ENCODE assay signal across 1 fruit fly cellular context in the genomic region with DNA sequence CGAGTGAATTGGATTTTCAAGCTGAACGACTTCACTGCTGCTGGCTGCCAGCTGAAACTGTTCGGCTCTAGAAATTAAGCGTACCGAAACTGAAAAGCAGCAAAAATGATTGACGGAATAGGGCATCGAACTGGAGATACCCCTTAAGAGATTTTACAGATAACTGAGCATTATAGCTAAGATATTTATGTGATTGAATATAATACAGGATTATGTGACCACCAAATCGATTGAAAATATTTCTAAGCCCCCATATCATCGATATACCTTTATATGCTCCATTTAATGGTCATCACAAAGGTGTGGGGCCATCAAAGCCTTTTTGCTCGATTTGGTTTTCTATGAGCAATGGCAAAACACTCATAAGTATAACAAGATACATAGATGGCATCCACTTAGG.
A peak's percentile ranks its signal among the peaks of the same experiment; 100 is the strongest.
TF ChIP-seq lines count a peak whose summit lies in the region.

No protein-coding gene starts in this region.

TF ChIP-seq in whole organism, embryonic, 481 proteins besides CTCF, POLR2A, EP300 and RAD21 (continued from another document and continues in another):
- TF ChIP-seq Abd-B (GFP tag; optimal IDR thresholded peaks at IDR 0.05; lab: Kevin White, UChicago) (no peak), CG12744 (GFP tag; optimal IDR thresholded peaks at IDR 0.05; lab: Kevin White, UChicago) (no peak), Nf-YB (GFP tag; optimal IDR thresholded peaks at IDR 0.05; lab: Kevin White, UChicago) (no peak), CG4424 (GFP tag; optimal IDR thresholded peaks at IDR 0.05; lab: Kevin White, UChicago) (no peak), ci (GFP tag; IDR thresholded peaks at IDR 0.05; lab: Robert Waterston, UW) (peak; percentile 77), CG34224 (GFP tag; IDR thresholded peaks at IDR 0.05; lab: Robert Waterston, UW; ENCODE audit: partially characterized antibody) (no peak), Hmx (GFP tag; optimal IDR thresholded peaks at IDR 0.05; lab: Kevin White, UChicago) (no peak), NFAT (GFP tag; IDR thresholded peaks at IDR 0.05; lab: Robert Waterston, UW) (peak; percentile 52; the same call in 1 of the 2 replicates), sima (GFP tag; optimal IDR thresholded peaks at IDR 0.05; lab: Kevin White, UChicago) (no peak), CG2712 (tag; optimal IDR thresholded peaks at IDR 0.05; lab: Kevin White, UChicago) (no peak), al (GFP tag; IDR thresholded peaks at IDR 0.05; lab: Robert Waterston, UW) (peak; percentile 35; the same call in 1 of the 2 replicates), CG7745 (tag; optimal IDR thresholded peaks at IDR 0.05; lab: Kevin White, UChicago) (no peak), CG30403 (GFP tag; optimal IDR thresholded peaks at IDR 0.05; lab: Kevin White, UChicago) (peak; percentile 44), dm (GFP tag; optimal IDR thresholded peaks at IDR 0.05; lab: Kevin White, UChicago) (peak; percentile 33), Kr (GFP tag; optimal IDR thresholded peaks at IDR 0.05; lab: Kevin White, UChicago) (no peak), az2 (GFP tag; optimal IDR thresholded peaks at IDR 0.05; lab: Kevin White, UChicago) (no peak), CG18599 (GFP tag; optimal IDR thresholded peaks at IDR 0.05; lab: Kevin White, UChicago) (peak; percentile 57), CG8924 (tag; optimal IDR thresholded peaks at IDR 0.05; lab: Kevin White, UChicago) (no peak), CG1602 (GFP tag; optimal IDR thresholded peaks at IDR 0.05; lab: Kevin White, UChicago) (peak; percentile 23), Dbx (GFP tag; IDR thresholded peaks at IDR 0.05; lab: Robert Waterston, UW) (peak; percentile 51; the same call in 2 of the 3 replicates), pita (GFP tag; optimal IDR thresholded peaks at IDR 0.05; lab: Kevin White, UChicago) (no peak), CG1832 (GFP tag; optimal IDR thresholded peaks at IDR 0.05; lab: Kevin White, UChicago) (no peak), shn (GFP tag; optimal IDR thresholded peaks at IDR 0.05; lab: Kevin White, UChicago) (no peak), CG4360 (GFP tag; IDR thresholded peaks at IDR 0.05; lab: Robert Waterston, UW) (no peak), gcm2 (GFP tag; optimal IDR thresholded peaks at IDR 0.05; lab: Kevin White, UChicago) (no peak), Ets65A (GFP tag; lab: Kevin White, UChicago) (peak; percentile 85), br (optimal IDR thresholded peaks at IDR 0.05; lab: Kevin White, UChicago) (no peak), CG3838 (GFP tag; optimal IDR thresholded peaks at IDR 0.05; lab: Kevin White, UChicago) (no peak), jumu (GFP tag; optimal IDR thresholded peaks at IDR 0.05; lab: Kevin White, UChicago) (peak; percentile 25), Doc3 (GFP tag; IDR thresholded peaks at IDR 0.05; lab: Robert Waterston, UW; ENCODE audit: partially characterized antibody) (no peak), stwl (tag; optimal IDR thresholded peaks at IDR 0.05; lab: Kevin White, UChicago) (no peak), CG11696 (GFP tag; IDR thresholded peaks at IDR 0.05; lab: Robert Waterston, UW) (0 out of 2 replicates have a peak, but pooled peaks have one; percentile 9), phol (tag; optimal IDR thresholded peaks at IDR 0.05; lab: Kevin White, UChicago) (no peak), CG2199 (GFP tag; IDR thresholded peaks at IDR 0.05; lab: Robert Waterston, UW) (no peak), MBD-R2 (GFP tag; IDR thresholded peaks at IDR 0.05; lab: Robert Waterston, UW) (peak; percentile 25; the same call in 1 of the 2 replicates), CG17385 (GFP tag; optimal IDR thresholded peaks at IDR 0.05; lab: Kevin White, UChicago) (no peak), pan (optimal IDR thresholded peaks at IDR 0.05; lab: Kevin White, UChicago) (no peak), pan (GFP tag; optimal IDR thresholded peaks at IDR 0.05 in 1 of 2, IDR thresholded peaks at IDR 0.05 in 1 of 2) (peak in 1 of 2 experiments; percentile 80), ab (GFP tag; optimal IDR thresholded peaks at IDR 0.05; lab: Kevin White, UChicago) (no peak), gce (GFP tag; IDR thresholded peaks at IDR 0.05; lab: Robert Waterston, UW) (no peak), oc (tag; optimal IDR thresholded peaks at IDR 0.05; lab: Kevin White, UChicago) (no peak), CG9437 (GFP tag; optimal IDR thresholded peaks at IDR 0.05; lab: Kevin White, UChicago) (no peak), CG12155 (GFP tag; optimal IDR thresholded peaks at IDR 0.05; lab: Kevin White, UChicago) (no peak), ewg (GFP tag; optimal IDR thresholded peaks at IDR 0.05; lab: Kevin White, UChicago) (no peak), CG33213 (GFP tag; optimal IDR thresholded peaks at IDR 0.05; lab: Kevin White, UChicago) (no peak), CG14441 (GFP tag; IDR thresholded peaks at IDR 0.05; lab: Robert Waterston, UW) (peak; percentile 68), ftz-f1 (GFP tag; optimal IDR thresholded peaks at IDR 0.05; lab: Kevin White, UChicago) (no peak), ssp (GFP tag; IDR thresholded peaks at IDR 0.05; lab: Robert Waterston, UW) (no peak), Dad (GFP tag; optimal IDR thresholded peaks at IDR 0.05; lab: Kevin White, UChicago) (peak; percentile 23), CG18476 (GFP tag; optimal IDR thresholded peaks at IDR 0.05; lab: Kevin White, UChicago) (peak; percentile 3), CG32772 (GFP tag; IDR thresholded peaks at IDR 0.05; lab: Robert Waterston, UW) (peak; percentile 37; the same call in 1 of the 2 replicates), CG1792 (GFP tag; optimal IDR thresholded peaks at IDR 0.05; lab: Kevin White, UChicago) (no peak), CG15479 (GFP tag; optimal IDR thresholded peaks at IDR 0.05; lab: Kevin White, UChicago) (no peak), Gug (GFP tag; IDR thresholded peaks at IDR 0.05; lab: Robert Waterston, UW) (0 out of 4 replicates have a peak, but pooled peaks have one; percentile 2), CG2202 (tag; optimal IDR thresholded peaks at IDR 0.05; lab: Kevin White, UChicago) (no peak), CG10565 (GFP tag; optimal IDR thresholded peaks at IDR 0.05; lab: Kevin White, UChicago) (no peak), CG5180 (GFP tag; optimal IDR thresholded peaks at IDR 0.05; lab: Kevin White, UChicago) (no peak), Myb (GFP tag; optimal IDR thresholded peaks at IDR 0.05; lab: Kevin White, UChicago) (no peak), B-H1 (GFP tag; IDR thresholded peaks at IDR 0.05; lab: Robert Waterston, UW) (peak; percentile 47; the same call in 2 of the 3 replicates), klu (GFP tag; IDR thresholded peaks at IDR 0.05; lab: Robert Waterston, UW) (no peak), CG10321 (GFP tag; IDR thresholded peaks at IDR 0.05; lab: Robert Waterston, UW) (no peak), CG7357 (GFP tag; IDR thresholded peaks at IDR 0.05; lab: Robert Waterston, UW) (0 out of 3 replicates have a peak, but pooled peaks have one; percentile 44), so (GFP tag; IDR thresholded peaks at IDR 0.05; lab: Robert Waterston, UW) (peak; percentile 37; the same call in 1 of the 3 replicates), CG11456 (GFP tag; IDR thresholded peaks at IDR 0.05; lab: Robert Waterston, UW) (peak; percentile 70; the same call in 1 of the 3 replicates), nom (GFP tag; optimal IDR thresholded peaks at IDR 0.05; lab: Kevin White, UChicago) (no peak), pho (GFP tag; optimal IDR thresholded peaks at IDR 0.05; lab: Kevin White, UChicago) (peak; percentile 39), CG3163 (GFP tag; optimal IDR thresholded peaks at IDR 0.05; lab: Kevin White, UChicago) (no peak), CG3847 (GFP tag; IDR thresholded peaks at IDR 0.05; lab: Robert Waterston, UW) (peak; percentile 39; the same call in 1 of the 2 replicates), kah (GFP tag; optimal IDR thresholded peaks at IDR 0.05; lab: Kevin White, UChicago) (no peak), CG14667 (GFP tag; IDR thresholded peaks at IDR 0.05; lab: Robert Waterston, UW) (peak; percentile 28; the same call in 1 of the 2 replicates), ranshi (GFP tag; IDR thresholded peaks at IDR 0.05; lab: Robert Waterston, UW) (peak; percentile 45; the same call in 1 of the 2 replicates), CG32532 (GFP tag; IDR thresholded peaks at IDR 0.05; lab: Robert Waterston, UW) (peak; percentile 80), Dek (tag; optimal IDR thresholded peaks at IDR 0.05; lab: Kevin White, UChicago) (no peak), Taf1 (GFP tag; IDR thresholded peaks at IDR 0.05; lab: Robert Waterston, UW) (0 out of 2 replicates have a peak, but pooled peaks have one; percentile 44), Blimp-1 (GFP tag; optimal IDR thresholded peaks at IDR 0.05; lab: Kevin White, UChicago) (no peak), CG15601 (tag; optimal IDR thresholded peaks at IDR 0.05; lab: Kevin White, UChicago) (no peak), ken (GFP tag; IDR thresholded peaks at IDR 0.05; lab: Robert Waterston, UW) (peak; percentile 27; the same call in 1 of the 3 replicates), TFAM (GFP tag; optimal IDR thresholded peaks at IDR 0.05; lab: Kevin White, UChicago) (no peak), gsb-n (tag; optimal IDR thresholded peaks at IDR 0.05; lab: Kevin White, UChicago) (no peak), dmrt99B (tag; optimal IDR thresholded peaks at IDR 0.05; lab: Kevin White, UChicago) (no peak), Gsc (GFP tag; IDR thresholded peaks at IDR 0.05; lab: Robert Waterston, UW) (no peak), sr (GFP tag; IDR thresholded peaks at IDR 0.05; lab: Robert Waterston, UW) (no peak), fu2 (GFP tag; optimal IDR thresholded peaks at IDR 0.05; lab: Kevin White, UChicago) (peak; percentile 10), CG12659 (GFP tag; optimal IDR thresholded peaks at IDR 0.05; lab: Kevin White, UChicago) (no peak), CG12299 (tag; optimal IDR thresholded peaks at IDR 0.05; lab: Kevin White, UChicago) (no peak), Hsf (GFP tag; optimal IDR thresholded peaks at IDR 0.05; lab: Kevin White, UChicago) (peak; percentile 43), CG16863 (GFP tag; optimal IDR thresholded peaks at IDR 0.05; lab: Kevin White, UChicago) (peak; percentile 25), H2.0 (GFP tag; IDR thresholded peaks at IDR 0.05; lab: Robert Waterston, UW) (peak; percentile 55), CG6854 (GFP tag; optimal IDR thresholded peaks at IDR 0.05; lab: Kevin White, UChicago) (no peak), tx (GFP tag; optimal IDR thresholded peaks at IDR 0.05; lab: Kevin White, UChicago) (peak; percentile 41), CG13624 (GFP tag; optimal IDR thresholded peaks at IDR 0.05; lab: Kevin White, UChicago) (no peak), ind (GFP tag; optimal IDR thresholded peaks at IDR 0.05; lab: Kevin White, UChicago) (no peak), sob (GFP tag; IDR thresholded peaks at IDR 0.05; lab: Robert Waterston, UW) (peak; percentile 64), tin (GFP tag; optimal IDR thresholded peaks at IDR 0.05; lab: Kevin White, UChicago) (peak; percentile 30), jing (GFP tag; optimal IDR thresholded peaks at IDR 0.05; lab: Kevin White, UChicago) (no peak), Ets97D (GFP tag; optimal IDR thresholded peaks at IDR 0.05; lab: Kevin White, UChicago) (no peak), nau (GFP tag; optimal IDR thresholded peaks at IDR 0.05; lab: Kevin White, UChicago) (no peak), wek (GFP tag; optimal IDR thresholded peaks at IDR 0.05; lab: Kevin White, UChicago) (no peak), wdn (GFP tag; IDR thresholded peaks at IDR 0.05; lab: Robert Waterston, UW) (no peak), E2f1 (GFP tag; IDR thresholded peaks at IDR 0.05; lab: Robert Waterston, UW) (peak; percentile 55; the same call in 1 of the 2 replicates), Ravus (GFP tag; IDR thresholded peaks at IDR 0.05; lab: Robert Waterston, UW) (0 out of 2 replicates have a peak, but pooled peaks have one; percentile 2), CG17328 (GFP tag; IDR thresholded peaks at IDR 0.05; lab: Robert Waterston, UW) (peak; percentile 44; the same call in 1 of the 2 replicates), Deaf1 (tag; optimal IDR thresholded peaks at IDR 0.05; lab: Kevin White, UChicago) (no peak), sens-2 (GFP tag; IDR thresholded peaks at IDR 0.05; lab: Robert Waterston, UW) (no peak), CG6765 (GFP tag; optimal IDR thresholded peaks at IDR 0.05; lab: Kevin White, UChicago) (no peak), CG11504 (tag; optimal IDR thresholded peaks at IDR 0.05; lab: Kevin White, UChicago) (no peak), CG10543 (GFP tag; optimal IDR thresholded peaks at IDR 0.05; lab: Kevin White, UChicago) (no peak), CG4404 (GFP tag; IDR thresholded peaks at IDR 0.05; lab: Robert Waterston, UW) (0 out of 2 replicates have a peak, but pooled peaks have one; percentile 18), Chrac-16 (GFP tag; optimal IDR thresholded peaks at IDR 0.05; lab: Kevin White, UChicago) (peak; percentile 28), Usf (GFP tag; optimal IDR thresholded peaks at IDR 0.05; lab: Kevin White, UChicago) (no peak), Lhr (GFP tag; optimal IDR thresholded peaks at IDR 0.05; lab: Kevin White, UChicago) (no peak), CG12236 (GFP tag; optimal IDR thresholded peaks at IDR 0.05; lab: Kevin White, UChicago) (no peak), z (GFP tag; IDR thresholded peaks at IDR 0.05; lab: Robert Waterston, UW) (no peak), CG3995 (GFP tag; optimal IDR thresholded peaks at IDR 0.05; lab: Kevin White, UChicago) (no peak), row (GFP tag; IDR thresholded peaks at IDR 0.05; lab: Robert Waterston, UW) (peak; percentile 78), CG12219 (GFP tag; optimal IDR thresholded peaks at IDR 0.05; lab: Kevin White, UChicago) (peak; percentile 48), tgo (GFP tag; IDR thresholded peaks at IDR 0.05; lab: Robert Waterston, UW) (peak; percentile 58; the same call in 2 of the 3 replicates), Rfx (GFP tag; IDR thresholded peaks at IDR 0.05; lab: Robert Waterston, UW) (peak; percentile 84), dmrt11E (tag; optimal IDR thresholded peaks at IDR 0.05; lab: Kevin White, UChicago) (no peak), odd (GFP tag; optimal IDR thresholded peaks at IDR 0.05; lab: Kevin White, UChicago) (no peak), Nf-YC (tag; optimal IDR thresholded peaks at IDR 0.05; lab: Kevin White, UChicago) (no peak), cg (GFP tag; optimal IDR thresholded peaks at IDR 0.05; lab: Kevin White, UChicago) (no peak), kay (GFP tag; optimal IDR thresholded peaks at IDR 0.05; lab: Kevin White, UChicago) (no peak), BEAF-32 (GFP tag; optimal IDR thresholded peaks at IDR 0.05; lab: Kevin White, UChicago) (no peak), peb (GFP tag; IDR thresholded peaks at IDR 0.05; lab: Robert Waterston, UW) (no peak), Xrp1 (GFP tag; IDR thresholded peaks at IDR 0.05; lab: Robert Waterston, UW) (peak; percentile 66), CG31224 (GFP tag; IDR thresholded peaks at IDR 0.05; lab: Robert Waterston, UW) (peak; percentile 47; the same call in 1 of the 2 replicates), chinmo (GFP tag; IDR thresholded peaks at IDR 0.05; lab: Robert Waterston, UW; ENCODE audit: partially characterized antibody) (no peak)
